Fruit fly (Drosophila melanogaster): ENCODE measurements around the gene lectin-22C.
A peak's percentile ranks its signal among the peaks of the same experiment; 100 is the strongest.

lectin-22C gene

dm6 chr2L:2084349-2084748 lies 47.3 kb upstream of the lectin-22C start (continued):
- TF ChIP-seq Hr51 (GFP tag; optimal IDR thresholded peaks at IDR 0.05): no peak
- no peak for TF ChIP-seq CG7556 (GFP tag; optimal IDR thresholded peaks at IDR 0.05)
- TF ChIP-seq sd (tag; optimal IDR thresholded peaks at IDR 0.05): no peak
- no peak for TF ChIP-seq tin (GFP tag; optimal IDR thresholded peaks at IDR 0.05)
- TF ChIP-seq nau (GFP tag; optimal IDR thresholded peaks at IDR 0.05): no peak
- TF ChIP-seq CG16863 (GFP tag; optimal IDR thresholded peaks at IDR 0.05): no peak
- TF ChIP-seq ERR (GFP tag; optimal IDR thresholded peaks at IDR 0.05): no peak
- TF ChIP-seq ci (GFP tag; IDR thresholded peaks at IDR 0.05): peak; percentile 50; the same call in 2 of the 3 replicates
- TF ChIP-seq GATAe (GFP tag; conservative IDR thresholded peaks at IDR 0.05): no peak
- TF ChIP-seq BtbVII (GFP tag; optimal IDR thresholded peaks at IDR 0.05): no peak
- TF ChIP-seq CG17328 (GFP tag; IDR thresholded peaks at IDR 0.05): 0 out of 2 replicates have a peak, but pooled peaks have one; percentile 22
- TF ChIP-seq corto (GFP tag; optimal IDR thresholded peaks at IDR 0.05): no peak
- no peak for TF ChIP-seq MBD-R2 (GFP tag; IDR thresholded peaks at IDR 0.05)
- no peak for TF ChIP-seq CG16813 (GFP tag; IDR thresholded peaks at IDR 0.05; ENCODE audit: partially characterized antibody)
- no peak for TF ChIP-seq slou (GFP tag; optimal IDR thresholded peaks at IDR 0.05)
- TF ChIP-seq CG3995 (GFP tag; optimal IDR thresholded peaks at IDR 0.05): no peak
- 0 out of 2 replicates have a peak, but pooled peaks have one; percentile 15 for TF ChIP-seq crol (GFP tag; IDR thresholded peaks at IDR 0.05)
- TF ChIP-seq mirr (GFP tag; optimal IDR thresholded peaks at IDR 0.05): no peak
- TF ChIP-seq D (optimal IDR thresholded peaks at IDR 0.05): no peak
- TF ChIP-seq D (GFP tag; optimal IDR thresholded peaks at IDR 0.05): no peak
- TF ChIP-seq CG4424 (GFP tag; optimal IDR thresholded peaks at IDR 0.05): no peak
- 0 out of 3 replicates have a peak, but pooled peaks have one; percentile 54 for TF ChIP-seq CG11456 (GFP tag; IDR thresholded peaks at IDR 0.05)
- peak; percentile 19; the same call in 1 of the 2 replicates for TF ChIP-seq sob (GFP tag; IDR thresholded peaks at IDR 0.05)
- TF ChIP-seq otp (GFP tag; IDR thresholded peaks at IDR 0.05): no peak
- no peak for TF ChIP-seq tup (GFP tag; optimal IDR thresholded peaks at IDR 0.05)
- TF ChIP-seq CG1603 (tag; optimal IDR thresholded peaks at IDR 0.05): peak; percentile 56
- no peak for TF ChIP-seq CG4707 (GFP tag; optimal IDR thresholded peaks at IDR 0.05)
- no peak; the same call in 1 of the 2 replicates for TF ChIP-seq toy (GFP tag; IDR thresholded peaks at IDR 0.05)
- no peak for TF ChIP-seq sens (GFP tag)
- TF ChIP-seq sim (GFP tag; IDR thresholded peaks at IDR 0.05): no peak
- no peak for TF ChIP-seq btn (GFP tag; optimal IDR thresholded peaks at IDR 0.05)
- no peak for TF ChIP-seq CG9797 (GFP tag; optimal IDR thresholded peaks at IDR 0.05)
- 0 out of 2 replicates have a peak, but pooled peaks have one; percentile 10 for TF ChIP-seq CG9215 (GFP tag; IDR thresholded peaks at IDR 0.05)
- TF ChIP-seq CG5180 (GFP tag; optimal IDR thresholded peaks at IDR 0.05): no peak
- no peak for TF ChIP-seq PHDP (tag; optimal IDR thresholded peaks at IDR 0.05)
- TF ChIP-seq prd (optimal IDR thresholded peaks at IDR 0.05): no peak
- peak; percentile 77 for TF ChIP-seq prd (GFP tag; IDR thresholded peaks at IDR 0.05)
- no peak for TF ChIP-seq CG6175 (GFP tag; IDR thresholded peaks at IDR 0.05)
- TF ChIP-seq ATbp (GFP tag; optimal IDR thresholded peaks at IDR 0.05): no peak
- TF ChIP-seq Bgb (GFP tag; IDR thresholded peaks at IDR 0.05; ENCODE audit: partially characterized antibody): no peak
- TF ChIP-seq sna (GFP tag; IDR thresholded peaks at IDR 0.05; ENCODE audit: partially characterized antibody): no peak
- TF ChIP-seq ranshi (GFP tag; IDR thresholded peaks at IDR 0.05): peak; percentile 45; the same call in 1 of the 2 replicates
- no peak for TF ChIP-seq pfk (GFP tag; optimal IDR thresholded peaks at IDR 0.05)
- no peak for TF ChIP-seq fru (optimal IDR thresholded peaks at IDR 0.05)
- TF ChIP-seq HHEX (GFP tag; optimal IDR thresholded peaks at IDR 0.05): no peak
- no peak for TF ChIP-seq ssp (GFP tag; IDR thresholded peaks at IDR 0.05)
- 0 out of 2 replicates have a peak, but pooled peaks have one; percentile 23 for TF ChIP-seq wdn (GFP tag; IDR thresholded peaks at IDR 0.05)
- no peak for TF ChIP-seq al (GFP tag; IDR thresholded peaks at IDR 0.05)
- TF ChIP-seq bigmax (GFP tag; optimal IDR thresholded peaks at IDR 0.05): no peak
- TF ChIP-seq Oli (tag; optimal IDR thresholded peaks at IDR 0.05): peak; percentile 32
- no peak for TF ChIP-seq CG12236 (GFP tag; optimal IDR thresholded peaks at IDR 0.05)
- no peak for TF ChIP-seq gcm2 (GFP tag; optimal IDR thresholded peaks at IDR 0.05)
- no peak for TF ChIP-seq Hr39 (optimal IDR thresholded peaks at IDR 0.05)
